Fruit fly (Drosophila melanogaster): ENCODE measurements around the gene Klc.

The Klc gene

dm6 chr3L:12717621-12718020, 32.2 kb downstream of the Klc start (continued):
- TF ChIP-seq Deaf1 (tag; optimal IDR thresholded peaks at IDR 0.05), result no peak
- no peak for TF ChIP-seq yki (optimal IDR thresholded peaks at IDR 0.05)
- TF ChIP-seq bigmax (GFP tag; optimal IDR thresholded peaks at IDR 0.05), result no peak
- TF ChIP-seq CG2678 (tag; optimal IDR thresholded peaks at IDR 0.05), result peak; percentile 38
- TF ChIP-seq dmrt99B (tag; optimal IDR thresholded peaks at IDR 0.05), result peak; percentile 26
- peak; percentile 39 for TF ChIP-seq phol (tag; optimal IDR thresholded peaks at IDR 0.05)
- peak; percentile 38 for TF ChIP-seq CG8924 (tag; optimal IDR thresholded peaks at IDR 0.05)
- TF ChIP-seq CG9727 (GFP tag; optimal IDR thresholded peaks at IDR 0.05), result peak; percentile 44
- no peak for TF ChIP-seq CG4617 (GFP tag; optimal IDR thresholded peaks at IDR 0.05; ENCODE audit: borderline replicate concordance)
- peak; percentile 69 for TF ChIP-seq CG10979 (tag; optimal IDR thresholded peaks at IDR 0.05)
- TF ChIP-seq fd96Cb (tag; optimal IDR thresholded peaks at IDR 0.05), result peak; percentile 44
- no peak for TF ChIP-seq slou (GFP tag; optimal IDR thresholded peaks at IDR 0.05)
- TF ChIP-seq CG6654 (GFP tag; optimal IDR thresholded peaks at IDR 0.05), result peak; percentile 26
- no peak for TF ChIP-seq Rfx (GFP tag; IDR thresholded peaks at IDR 0.05)
- TF ChIP-seq lmd (GFP tag; IDR thresholded peaks at IDR 0.05), result no peak
- TF ChIP-seq Hr78 (GFP tag; optimal IDR thresholded peaks at IDR 0.05), result no peak
- TF ChIP-seq Sox100B (GFP tag; optimal IDR thresholded peaks at IDR 0.05), result peak; percentile 60
- no peak for TF ChIP-seq CG6689 (GFP tag; IDR thresholded peaks at IDR 0.05)
- TF ChIP-seq dpn (GFP tag; optimal IDR thresholded peaks at IDR 0.05), result no peak
- no peak for TF ChIP-seq CG5180 (GFP tag; optimal IDR thresholded peaks at IDR 0.05)
- peak; percentile 64 for TF ChIP-seq CG11504 (tag; optimal IDR thresholded peaks at IDR 0.05)
- no peak for TF ChIP-seq nerfin-2 (GFP tag; IDR thresholded peaks at IDR 0.05; ENCODE audit: partially characterized antibody)
- peak in 1 of 3 experiments; percentile 44 for TF ChIP-seq lola (GFP tag; optimal IDR thresholded peaks at IDR 0.05)
- no peak for TF ChIP-seq D (optimal IDR thresholded peaks at IDR 0.05)
- peak; percentile 24 for TF ChIP-seq D (GFP tag; optimal IDR thresholded peaks at IDR 0.05)
- no peak for TF ChIP-seq CG6765 (GFP tag; optimal IDR thresholded peaks at IDR 0.05)
- TF ChIP-seq sug (tag; optimal IDR thresholded peaks at IDR 0.05), result no peak
- TF ChIP-seq bsh (GFP tag; optimal IDR thresholded peaks at IDR 0.05), result peak in 1 of 2 experiments; percentile 20
- peak; percentile 2 for TF ChIP-seq gsb-n (tag; optimal IDR thresholded peaks at IDR 0.05)
- TF ChIP-seq tin (GFP tag; optimal IDR thresholded peaks at IDR 0.05), result peak; percentile 19
- TF ChIP-seq grau (tag; optimal IDR thresholded peaks at IDR 0.05), result peak; percentile 12
- TF ChIP-seq zfh2 (GFP tag; optimal IDR thresholded peaks at IDR 0.05), result no peak
- TF ChIP-seq CG7839 (tag; optimal IDR thresholded peaks at IDR 0.05), result peak; percentile 8
- no peak for TF ChIP-seq psq (GFP tag; optimal IDR thresholded peaks at IDR 0.05)

dm6 chr3L:12716661-12717060, 33.2 kb downstream of the Klc start:
- TF ChIP-seq knrl (GFP tag; IDR thresholded peaks at IDR 0.05; ENCODE audit: partially characterized antibody) (no peak), lov (optimal IDR thresholded peaks at IDR 0.05) (no peak), lov (GFP tag; IDR thresholded peaks at IDR 0.05) (0 out of 3 replicates have a peak, but pooled peaks have one; percentile 27)

dm6 chr3L:12714588-12715196, 35.2 kb downstream of the Klc start:
- TF ChIP-seq TFAM (GFP tag; optimal IDR thresholded peaks at IDR 0.05) (no peak), her (GFP tag; optimal IDR thresholded peaks at IDR 0.05) (no peak), Myb (GFP tag; optimal IDR thresholded peaks at IDR 0.05) (no peak), BEAF-32 (GFP tag; optimal IDR thresholded peaks at IDR 0.05) (no peak), Lim3 (GFP tag; IDR thresholded peaks at IDR 0.05) (no peak), odd (GFP tag; optimal IDR thresholded peaks at IDR 0.05) (peak; percentile 45), ems (GFP tag; optimal IDR thresholded peaks at IDR 0.05) (no peak), CG8478 (optimal IDR thresholded peaks at IDR 0.05) (no peak), Scr (GFP tag; IDR thresholded peaks at IDR 0.05; ENCODE audit: partially characterized antibody) (no peak), pros (GFP tag; optimal IDR thresholded peaks at IDR 0.05) (peak; percentile 29), bbx (GFP tag; IDR thresholded peaks at IDR 0.05; ENCODE audit: partially characterized antibody) (peak; percentile 17; the same call in 1 of the 2 replicates), HLH4C (GFP tag; IDR thresholded peaks at IDR 0.05; ENCODE audit: partially characterized antibody) (no peak), ash1 (GFP tag; optimal IDR thresholded peaks at IDR 0.05) (no peak)
